Worm (Caenorhabditis elegans) whole organism, L1 larva: ENCODE results near the gene abu-14.

Experiments
- Y116A8C.19 ChIP-seq: sonication (generic microtip); optimal IDR thresholded peaks from 2 replicates; lab custom pipeline; 2016; ENCODE audit warnings: missing compliant biosample characterization, missing genetic modification characterization, borderline replicate concordance
- ama-1 ChIP-seq: fragments of 150-350 bp; optimal IDR thresholded peaks from 2 replicates; lab custom pipeline; 2014
- blmp-1 ChIP-seq: fragments of 150-350 bp; optimal IDR thresholded peaks from 2 replicates; lab custom pipeline; 2014; ENCODE audit warnings: missing biosample characterization, missing genetic modification characterization
- ceh-63 ChIP-seq: fragments of 200-800 bp; sonication (Bioruptor generic); optimal IDR thresholded peaks from 2 replicates; lab custom pipeline; 2018; ENCODE audit warnings: mild to moderate bottlenecking, missing genetic modification characterization, missing compliant biosample characterization
- ceh-8 ChIP-seq: fragments of 200-800 bp; sonication (Bioruptor generic); optimal IDR thresholded peaks from 2 replicates; lab custom pipeline; 2018; ENCODE audit warnings: mild to moderate bottlenecking, missing genetic modification characterization, moderate library complexity, missing compliant biosample characterization
- ceh-82 ChIP-seq, 3 experiments: fragments of 150-350 bp in 1 of 3; sonication (generic microtip) in 2 of 3; optimal IDR thresholded peaks; 2 replicates each; lab custom pipeline; 2014 to 2017; ENCODE audit warnings: missing biosample characterization in 3 of 3, missing genetic modification characterization in 3 of 3
- ceh-88 ChIP-seq: fragments of 200-800 bp; sonication (Bioruptor generic); IDR thresholded peaks from 2 replicates; pipeline ENCODE4 v1.3.6; 2022; ENCODE audit warnings: missing genetic modification characterization, missing compliant biosample characterization
- dsc-1 ChIP-seq: sonication (generic microtip); optimal IDR thresholded peaks from 2 replicates; lab custom pipeline; 2016; ENCODE audit warnings: mild to moderate bottlenecking, missing genetic modification characterization, missing compliant biosample characterization
- efl-1 ChIP-seq, 4 experiments: fragments of 150-350 bp; optimal IDR thresholded peaks in 3 of 4; peaks in 1 of 4; 1 replicate in 1 of 4; 2 replicates in 3 of 4; lab custom pipeline; 2014; ENCODE audit warnings: missing biosample characterization in 2 of 4, missing genetic modification characterization in 2 of 4, missing genetic modification reagents in 2 of 4
- egl-27 ChIP-seq, 2 experiments: fragments of 150-350 bp in 1 of 2; sonication (generic microtip); optimal IDR thresholded peaks; 3 replicates each; lab custom pipeline; 2017 to 2018; ENCODE audit warnings: missing biosample characterization in 2 of 2, missing genetic modification characterization in 2 of 2, missing genetic modification reagents in 2 of 2
- elt-2 ChIP-seq: sonication (generic microtip); optimal IDR thresholded peaks from 2 replicates; lab custom pipeline; 2016; ENCODE audit warnings: missing genetic modification characterization, mild to moderate bottlenecking, inconsistent platforms, missing compliant biosample characterization, missing genetic modification reagents
- elt-3 ChIP-seq, 6 experiments: fragments of 150-350 bp in 1 of 6; sonication (generic microtip); optimal IDR thresholded peaks; 2 replicates each; lab custom pipeline; 2017 to 2018; ENCODE audit warnings: missing biosample characterization in 6 of 6, missing genetic modification characterization in 6 of 6, inconsistent platforms in 1 of 6
- fkh-10 ChIP-seq: sonication (generic microtip); optimal IDR thresholded peaks from 2 replicates; lab custom pipeline; 2017; ENCODE audit warnings: missing biosample characterization, missing genetic modification reagents, missing genetic modification characterization
- fkh-8 ChIP-seq: sonication (generic microtip); optimal IDR thresholded peaks from 2 replicates; lab custom pipeline; 2016; ENCODE audit warnings: mild to moderate bottlenecking, missing genetic modification characterization, missing compliant biosample characterization
- hlh-4 ChIP-seq: sonication (generic microtip); optimal IDR thresholded peaks from 2 replicates; lab custom pipeline; 2016; ENCODE audit warnings: mild to moderate bottlenecking, missing genetic modification characterization, missing compliant biosample characterization
- hpl-2 ChIP-seq: fragments of 150-350 bp; optimal IDR thresholded peaks from 2 replicates; lab custom pipeline; 2014; ENCODE audit warnings: missing biosample characterization, missing genetic modification reagents, missing genetic modification characterization
- lin-13 ChIP-seq: fragments of 150-350 bp; optimal IDR thresholded peaks from 2 replicates; lab custom pipeline; 2014; ENCODE audit warnings: missing biosample characterization, missing genetic modification reagents, missing genetic modification characterization
- lin-14 ChIP-seq: fragments of 200-800 bp; sonication (Bioruptor generic); optimal IDR thresholded peaks from 2 replicates; lab custom pipeline; 2018; ENCODE audit warnings: mild to moderate bottlenecking, missing genetic modification characterization, moderate library complexity, missing compliant biosample characterization
- lin-39 ChIP-seq: fragments of 150-350 bp; optimal IDR thresholded peaks from 2 replicates; lab custom pipeline; 2014; ENCODE audit warnings: missing biosample characterization, missing genetic modification reagents, missing genetic modification characterization
- lsy-2 ChIP-seq, 2 experiments: fragments of 150-350 bp; optimal IDR thresholded peaks; 2 replicates each; lab custom pipeline; 2014; ENCODE audit warnings: missing biosample characterization in 2 of 2, missing genetic modification characterization in 2 of 2
- mdl-1 ChIP-seq, 2 experiments: fragments of 150-350 bp; optimal IDR thresholded peaks; 2 replicates each; lab custom pipeline; 2014 to 2017; ENCODE audit warnings: missing biosample characterization in 2 of 2, missing genetic modification characterization in 2 of 2, inconsistent platforms in 1 of 2
- mef-2 ChIP-seq: fragments of 150-350 bp; optimal IDR thresholded peaks from 2 replicates; lab custom pipeline; 2014; ENCODE audit warnings: missing biosample characterization, missing genetic modification characterization
- mep-1 ChIP-seq: fragments of 150-350 bp; optimal IDR thresholded peaks from 2 replicates; lab custom pipeline; 2014; ENCODE audit warnings: missing biosample characterization, missing genetic modification characterization
- nhr-20 ChIP-seq: sonication (generic microtip); optimal IDR thresholded peaks from 2 replicates; lab custom pipeline; 2016; ENCODE audit warnings: mild to moderate bottlenecking, missing genetic modification characterization, missing compliant biosample characterization
- nhr-237 ChIP-seq: fragments of 150-350 bp; optimal IDR thresholded peaks from 2 replicates; lab custom pipeline; 2014; ENCODE audit warnings: missing biosample characterization, missing genetic modification characterization
- nhr-47 ChIP-seq: sonication (generic microtip); optimal IDR thresholded peaks from 2 replicates; lab custom pipeline; 2016; ENCODE audit warnings: mild to moderate bottlenecking, missing genetic modification characterization, moderate library complexity, missing compliant biosample characterization
- nhr-71 ChIP-seq: sonication (generic microtip); optimal IDR thresholded peaks from 2 replicates; lab custom pipeline; 2016; ENCODE audit warnings: mild to moderate bottlenecking, missing genetic modification characterization, moderate library complexity, missing compliant biosample characterization
- nhr-77 ChIP-seq: fragments of 150-350 bp; optimal IDR thresholded peaks from 2 replicates; lab custom pipeline; 2014; ENCODE audit warnings: missing biosample characterization, missing genetic modification characterization
- nhr-85 ChIP-seq: sonication (generic microtip); peaks from one replicate; lab custom pipeline; 2016; ENCODE audit warnings: missing genetic modification characterization, inconsistent platforms, missing compliant biosample characterization
- nhr-90 ChIP-seq: sonication (generic microtip); optimal IDR thresholded peaks from 2 replicates; lab custom pipeline; 2016; ENCODE audit warnings: mild to moderate bottlenecking, missing genetic modification characterization, missing compliant biosample characterization; ENCODE audit not compliant: poor library complexity
- pax-3 ChIP-seq: fragments of 200-800 bp; sonication (Bioruptor generic); optimal IDR thresholded peaks from 2 replicates; lab custom pipeline; 2018; ENCODE audit warnings: mild to moderate bottlenecking, missing genetic modification characterization, moderate library complexity, missing compliant biosample characterization
- pqm-1 ChIP-seq: sonication (generic microtip); optimal IDR thresholded peaks from 3 replicates; lab custom pipeline; 2017; ENCODE audit warnings: missing biosample characterization, missing genetic modification characterization
- skn-1 ChIP-seq: fragments of 150-350 bp; optimal IDR thresholded peaks from 2 replicates; lab custom pipeline; 2014; ENCODE audit warnings: missing biosample characterization, missing genetic modification characterization
- snu-23 ChIP-seq: sonication (generic microtip); optimal IDR thresholded peaks from 2 replicates; lab custom pipeline; 2016; ENCODE audit warnings: missing genetic modification characterization, missing compliant biosample characterization
- tlp-1 ChIP-seq: fragments of 150-350 bp; optimal IDR thresholded peaks from 2 replicates; lab custom pipeline; 2014; ENCODE audit warnings: missing biosample characterization, missing genetic modification characterization
- unc-130 ChIP-seq: fragments of 150-350 bp; optimal IDR thresholded peaks from 2 replicates; lab custom pipeline; 2017; ENCODE audit warnings: missing biosample characterization, missing genetic modification characterization, inconsistent platforms
- unc-86 ChIP-seq: sonication (generic microtip); optimal IDR thresholded peaks from 2 replicates; lab custom pipeline; 2016; ENCODE audit warnings: missing genetic modification characterization, missing compliant biosample characterization
- xbp-1 ChIP-seq: sonication (generic microtip); optimal IDR thresholded peaks from 2 replicates; lab custom pipeline; 2016; ENCODE audit warnings: missing genetic modification characterization, missing compliant biosample characterization
- ztf-4 ChIP-seq: fragments of 150-350 bp; optimal IDR thresholded peaks from 2 replicates; lab custom pipeline; 2014; ENCODE audit warnings: missing biosample characterization, missing genetic modification characterization

abu-14 gene

DNA sequence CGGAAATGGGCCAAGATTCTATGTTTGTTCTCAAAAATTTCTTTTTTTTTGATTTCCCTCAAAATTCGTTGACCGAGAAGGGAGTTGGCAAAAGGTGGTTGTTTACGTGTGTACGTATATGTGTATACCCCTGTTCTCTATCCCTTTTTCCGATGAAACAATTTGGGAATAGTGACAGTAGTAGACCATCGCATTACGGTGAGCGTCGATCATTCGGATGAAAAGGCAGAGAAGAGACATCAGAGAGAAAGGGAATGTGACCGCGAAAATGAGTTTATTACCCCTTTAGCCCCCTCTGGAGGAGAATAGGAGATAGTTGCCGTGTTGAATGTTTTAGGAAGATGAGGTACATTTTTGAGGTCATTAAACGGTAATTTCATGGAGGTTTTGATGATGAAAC is 33.0 kb upstream of the abu-14 start (continued):
- peak; percentile 29 for TF ChIP-seq nhr-90 (tag; lab: Kevin White, UChicago)
- TF ChIP-seq nhr-20 (tag; lab: Kevin White, UChicago) = peak; percentile 46
- TF ChIP-seq snu-23 (GFP tag; lab: Kevin White, UChicago) = peak; percentile 63
- TF ChIP-seq elt-3 (tag; optimal IDR thresholded peaks at IDR 0.05; lab: Kevin White, UChicago) = peak in 2 of 6 experiments; percentile 23 to 27
- peak; percentile 90 for TF ChIP-seq nhr-85 (tag; lab: Kevin White, UChicago)
- TF ChIP-seq xbp-1 (tag; lab: Kevin White, UChicago) = no peak
- TF ChIP-seq fkh-8 (tag; lab: Kevin White, UChicago) = no peak
- no peak for TF ChIP-seq ceh-82 (tag; optimal IDR thresholded peaks at IDR 0.05; lab: Kevin White, UChicago)
- no peak for TF ChIP-seq hpl-2 (GFP tag; lab: Kevin White, UChicago)
- TF ChIP-seq lin-13 = no peak

DNA sequence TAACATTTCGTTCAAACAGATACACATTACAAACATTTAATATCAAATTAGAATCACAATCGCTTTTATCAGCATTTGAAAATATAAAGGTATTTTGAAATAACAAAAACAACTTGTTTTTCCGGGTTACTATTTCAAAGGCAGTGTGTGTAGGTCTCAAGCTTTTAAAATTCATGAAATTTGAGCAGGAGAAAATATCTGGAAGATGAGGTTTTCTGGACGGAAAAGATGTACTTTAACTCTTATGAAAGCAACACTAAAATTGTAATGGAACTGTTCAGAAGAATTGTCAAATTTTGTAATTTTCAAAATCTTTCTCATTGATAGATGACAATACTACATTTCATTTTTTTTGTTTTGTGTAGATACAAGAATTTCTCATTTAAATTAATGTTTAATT is 31.6 kb upstream of the abu-14 start:
- TF ChIP-seq nhr-85 (tag; lab: Kevin White, UChicago) (peak; percentile 46), nhr-237 (tag; lab: Kevin White, UChicago) (no peak)

DNA sequence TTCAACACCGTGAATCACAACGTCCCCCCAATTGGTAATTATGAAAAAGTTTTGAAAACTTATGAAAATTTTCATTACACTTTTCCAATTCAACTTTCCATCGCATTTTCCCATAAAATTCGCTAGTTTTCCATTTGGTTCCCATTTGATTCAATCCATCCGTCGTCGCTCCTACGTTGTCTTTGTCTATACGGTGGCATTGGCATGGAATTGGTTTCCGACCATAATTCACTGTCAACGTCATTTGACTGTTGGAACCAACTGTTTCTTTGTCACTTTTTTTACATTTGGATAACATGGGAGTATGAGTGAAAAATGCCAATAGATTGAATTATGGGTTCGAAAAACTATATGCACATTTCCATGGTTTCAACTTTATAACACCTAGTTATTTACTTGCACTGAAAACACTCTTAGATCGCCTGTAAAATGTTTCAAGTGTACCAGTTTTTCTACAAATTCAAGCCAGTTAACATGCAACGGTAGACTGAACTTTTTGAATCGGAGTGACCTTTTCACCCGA is 31.1 kb upstream of the abu-14 start:
- TF ChIP-seq blmp-1 (tag; lab: Kevin White, UChicago) = peak; percentile 41
- no peak for TF ChIP-seq lin-39 (tag; lab: Kevin White, UChicago)
- peak; percentile 45 for TF ChIP-seq dsc-1
- TF ChIP-seq efl-1 (optimal IDR thresholded peaks at IDR 0.05; lab: Kevin White, UChicago) = no peak
- peak in 1 of 2 experiments; percentile 33 for TF ChIP-seq efl-1 (GFP tag; optimal IDR thresholded peaks at IDR 0.05 in 1 of 2; lab: Kevin White, UChicago)

DNA sequence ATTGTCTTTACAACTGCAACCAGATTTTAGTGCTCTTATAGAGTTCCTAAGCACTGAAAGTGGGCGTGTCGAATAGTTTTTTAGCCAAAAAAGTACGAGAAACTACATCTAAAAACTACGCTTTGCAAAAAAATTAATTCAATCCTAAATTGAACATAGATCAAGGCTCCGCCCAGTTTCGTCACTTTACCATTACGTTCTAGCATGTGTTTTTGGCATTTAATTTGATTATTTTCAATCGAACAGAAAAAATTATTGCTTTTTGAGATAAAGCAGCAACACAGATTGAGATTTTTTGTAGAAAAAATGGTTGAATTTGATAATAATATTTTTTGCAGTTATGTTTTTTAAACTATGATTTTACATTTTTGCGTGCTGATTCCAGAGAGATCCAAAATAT is 27.2 kb upstream of the abu-14 start, which contains the start of gene nlp-82:
Gene nlp-82, minus strand, starts transcription at position 101 of the 400 bp plus-strand sequence.
- TF ChIP-seq ztf-4 (no peak), blmp-1 (tag; lab: Kevin White, UChicago) (no peak), mef-2 (tag; lab: Kevin White, UChicago) (no peak), ama-1 (lab: Kevin White, UChicago) (no peak), unc-130 (tag; lab: Kevin White, UChicago) (no peak), hlh-4 (tag; lab: Kevin White, UChicago) (no peak), pax-3 (tag; lab: Kevin White, UChicago) (no peak), nhr-47 (tag; lab: Kevin White, UChicago) (no peak), tlp-1 (tag; lab: Kevin White, UChicago) (no peak)
- TF ChIP-seq, all 84 proteins: peak for 0

DNA sequence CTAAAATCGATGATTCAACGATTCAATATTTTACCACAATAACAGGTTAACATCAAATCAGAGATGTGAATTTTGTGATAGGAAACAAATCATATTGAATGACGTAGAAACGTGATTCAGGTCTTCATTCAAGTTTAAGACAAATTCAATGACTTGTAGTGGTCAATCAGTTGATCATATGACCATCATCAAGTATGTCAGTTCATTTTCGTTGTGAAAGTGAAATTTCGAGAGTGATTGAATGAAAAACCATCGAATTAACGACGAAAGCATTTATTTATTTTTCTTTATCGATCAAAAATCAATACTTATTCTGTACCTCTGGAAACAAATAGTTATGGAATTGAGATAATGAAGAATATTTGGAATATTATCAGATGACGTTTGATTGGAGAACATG is 24.5 kb upstream of the abu-14 start:
- TF ChIP-seq ceh-8 (GFP tag; lab: Kevin White, UChicago) = no peak
- peak; percentile 81 for TF ChIP-seq nhr-85 (tag; lab: Kevin White, UChicago)
- TF ChIP-seq unc-86 (tag; lab: Kevin White, UChicago) = no peak
- TF ChIP-seq blmp-1 (tag; lab: Kevin White, UChicago) = peak; percentile 77
- no peak for TF ChIP-seq fkh-10
- no peak for TF ChIP-seq nhr-71 (tag; lab: Kevin White, UChicago)
- no peak for TF ChIP-seq ama-1 (lab: Kevin White, UChicago)
- no peak for TF ChIP-seq pqm-1
- no peak for TF ChIP-seq snu-23 (GFP tag; lab: Kevin White, UChicago)
- no peak for TF ChIP-seq elt-2 (tag; lab: Kevin White, UChicago)
- no peak for TF ChIP-seq mef-2 (tag; lab: Kevin White, UChicago)
- TF ChIP-seq skn-1 = no peak
- no peak for TF ChIP-seq egl-27 (tag; optimal IDR thresholded peaks at IDR 0.05; lab: Kevin White, UChicago)

DNA sequence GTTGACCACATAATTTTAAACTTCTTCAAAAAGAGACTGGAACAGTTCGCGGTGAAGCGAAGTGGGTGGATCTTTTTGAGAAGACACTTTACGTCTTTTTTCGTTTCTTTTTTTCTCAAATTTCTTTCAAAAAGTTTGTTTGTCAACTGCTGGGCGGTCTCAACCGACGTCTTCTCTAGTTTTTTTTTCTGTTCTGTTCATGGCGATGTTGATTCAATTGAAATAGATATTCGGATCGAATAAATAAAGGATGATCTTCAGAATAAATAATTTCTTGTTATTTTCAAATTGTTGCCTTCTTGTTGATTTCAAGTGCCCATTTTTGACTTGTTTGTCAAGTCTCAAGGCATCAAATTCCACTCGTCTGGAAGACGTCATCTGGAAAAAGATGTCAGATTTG is 23.4 kb upstream of the abu-14 start, which contains the start of gene T26C5.4:
Gene T26C5.4, minus strand, starts transcription at position 101 of the 400 bp plus-strand sequence.
- TF ChIP-seq pax-3 (tag; lab: Kevin White, UChicago) (no peak), lsy-2 (tag; optimal IDR thresholded peaks at IDR 0.05; lab: Kevin White, UChicago) (no peak), nhr-47 (tag; lab: Kevin White, UChicago) (no peak), egl-27 (tag; optimal IDR thresholded peaks at IDR 0.05; lab: Kevin White, UChicago) (no peak), ceh-88 (GFP tag; lab: Robert Waterston, UW) (no peak), hlh-4 (tag; lab: Kevin White, UChicago) (no peak), lin-13 (no peak), unc-86 (tag; lab: Kevin White, UChicago) (no peak), ceh-8 (GFP tag; lab: Kevin White, UChicago) (no peak), nhr-20 (tag; lab: Kevin White, UChicago) (no peak), ceh-63 (GFP tag; lab: Kevin White, UChicago) (no peak), hpl-2 (GFP tag; lab: Kevin White, UChicago) (no peak), mdl-1 (tag; optimal IDR thresholded peaks at IDR 0.05; lab: Kevin White, UChicago) (no peak), nhr-85 (tag; lab: Kevin White, UChicago) (no peak), nhr-77 (tag; lab: Kevin White, UChicago) (no peak), Y116A8C.19 (no peak), unc-130 (tag; lab: Kevin White, UChicago) (no peak), lin-14 (GFP tag; lab: Kevin White, UChicago) (no peak), mep-1 (tag; lab: Kevin White, UChicago) (no peak)
